Worm (Caenorhabditis elegans) whole organism, mixed stage, embryonic: Measurements from ENCODE around the gene T10D4.11.

ENCODE experiments used
- M03D4.4 ChIP-seq: sonication (generic microtip); optimal IDR thresholded peaks from 2 replicates; lab custom pipeline; 2017; ENCODE audit warnings: mild to moderate bottlenecking, missing genetic modification characterization, missing compliant biosample characterization
- bed-3 ChIP-seq: fragments of 200-800 bp; sonication (Bioruptor generic); optimal IDR thresholded peaks from 3 replicates; lab custom pipeline; 2018; ENCODE audit warnings: mild to moderate bottlenecking, missing genetic modification characterization, moderate library complexity, missing compliant biosample characterization
- blmp-1 ChIP-seq: fragments of 150-350 bp; optimal IDR thresholded peaks from 2 replicates; lab custom pipeline; 2014; ENCODE audit warnings: missing biosample characterization, missing genetic modification characterization
- elt-3 ChIP-seq: fragments of 150-350 bp; optimal IDR thresholded peaks from 2 replicates; lab custom pipeline; 2014; ENCODE audit warnings: missing biosample characterization, missing genetic modification characterization
- lsy-2 ChIP-seq: fragments of 150-350 bp; optimal IDR thresholded peaks from 2 replicates; lab custom pipeline; 2014; ENCODE audit warnings: missing biosample characterization, missing genetic modification characterization
- nhr-12 ChIP-seq: fragments of 150-350 bp; optimal IDR thresholded peaks from 2 replicates; lab custom pipeline; 2014; ENCODE audit warnings: missing biosample characterization, missing genetic modification characterization
- nhr-237 ChIP-seq: fragments of 150-350 bp; optimal IDR thresholded peaks from 2 replicates; lab custom pipeline; 2014; ENCODE audit warnings: missing biosample characterization, missing genetic modification characterization
- nhr-28 ChIP-seq: fragments of 150-350 bp; optimal IDR thresholded peaks from 2 replicates; lab custom pipeline; 2014; ENCODE audit warnings: missing biosample characterization, missing genetic modification characterization
- pha-4 ChIP-seq: fragments of 150-350 bp; optimal IDR thresholded peaks from 2 replicates; lab custom pipeline; 2018; ENCODE audit warnings: missing biosample characterization, missing genetic modification reagents, missing genetic modification characterization
- unc-62 ChIP-seq: fragments of 150-350 bp; optimal IDR thresholded peaks from 2 replicates; lab custom pipeline; 2014; ENCODE audit warnings: missing biosample characterization, missing genetic modification reagents, missing genetic modification characterization
- zip-8 ChIP-seq: fragments of 150-350 bp; optimal IDR thresholded peaks from 2 replicates; lab custom pipeline; 2014; ENCODE audit warnings: missing biosample characterization, missing genetic modification characterization
- ztf-11 ChIP-seq: fragments of 150-350 bp; optimal IDR thresholded peaks from 2 replicates; lab custom pipeline; 2014; ENCODE audit warnings: missing biosample characterization, missing genetic modification characterization

DNA sequence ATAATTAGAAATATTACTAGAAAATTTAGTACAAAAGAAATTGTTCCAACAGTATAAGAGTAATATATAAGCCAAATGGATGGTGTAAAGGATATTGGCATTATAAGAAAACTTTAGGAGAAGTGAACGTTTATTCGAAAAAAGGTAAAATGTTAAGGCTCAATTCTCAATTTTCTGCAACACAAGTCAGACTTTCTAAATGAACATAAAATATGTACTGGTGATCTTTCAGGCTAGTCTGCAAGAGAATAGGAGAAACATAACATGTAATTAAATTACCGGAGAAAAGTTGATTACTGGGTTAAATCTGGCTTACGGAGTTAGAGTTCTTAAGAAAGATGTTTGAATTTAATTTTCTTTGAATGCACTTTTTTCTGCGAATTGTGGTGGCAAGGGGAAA is 7.3 kb upstream of the T10D4.11 start, which contains the start of gene sri-33:
- TF ChIP-seq pha-4 (tag; lab: Kevin White, UChicago) (no peak), ztf-11 (tag; lab: Kevin White, UChicago) (no peak), nhr-28 (tag; lab: Kevin White, UChicago) (no peak), nhr-12 (no peak), nhr-237 (tag; lab: Kevin White, UChicago) (no peak), bed-3 (GFP tag; lab: Kevin White, UChicago) (no peak), lsy-2 (tag; lab: Kevin White, UChicago) (no peak), zip-8 (tag; lab: Kevin White, UChicago) (no peak), M03D4.4 (tag; lab: Kevin White, UChicago) (no peak), elt-3 (tag; lab: Kevin White, UChicago) (no peak), blmp-1 (tag; lab: Kevin White, UChicago) (no peak), unc-62 (GFP tag; lab: Kevin White, UChicago) (no peak)
